Worm (Caenorhabditis elegans) whole organism, L4 larva: ENCODE results near the gene M195.2.

Experiments used
- arid-1 ChIP-seq: fragments of 200-800 bp; sonication (Bioruptor generic); conservative IDR thresholded peaks from 2 replicates; pipeline ENCODE4 v1.3.6; 2022; ENCODE audit warnings: missing genetic modification reagents, missing genetic modification characterization, missing compliant biosample characterization
- ces-1 ChIP-seq: fragments of 150-350 bp; sonication (generic microtip); optimal IDR thresholded peaks from 4 replicates; lab custom pipeline; 2014; ENCODE audit warnings: missing biosample characterization, missing genetic modification reagents, missing genetic modification characterization
- mep-1 ChIP-seq: fragments of 150-350 bp; sonication (generic microtip); optimal IDR thresholded peaks from 3 replicates; lab custom pipeline; 2014; ENCODE audit warnings: missing biosample characterization, missing genetic modification characterization
- nhr-6 ChIP-seq: fragments of 150-350 bp; optimal IDR thresholded peaks from 2 replicates; lab custom pipeline; 2014; ENCODE audit warnings: missing biosample characterization, missing genetic modification characterization
- skn-1 ChIP-seq: fragments of 150-350 bp; optimal IDR thresholded peaks from 2 replicates; lab custom pipeline; 2014; ENCODE audit warnings: missing biosample characterization, missing genetic modification characterization

DNA sequence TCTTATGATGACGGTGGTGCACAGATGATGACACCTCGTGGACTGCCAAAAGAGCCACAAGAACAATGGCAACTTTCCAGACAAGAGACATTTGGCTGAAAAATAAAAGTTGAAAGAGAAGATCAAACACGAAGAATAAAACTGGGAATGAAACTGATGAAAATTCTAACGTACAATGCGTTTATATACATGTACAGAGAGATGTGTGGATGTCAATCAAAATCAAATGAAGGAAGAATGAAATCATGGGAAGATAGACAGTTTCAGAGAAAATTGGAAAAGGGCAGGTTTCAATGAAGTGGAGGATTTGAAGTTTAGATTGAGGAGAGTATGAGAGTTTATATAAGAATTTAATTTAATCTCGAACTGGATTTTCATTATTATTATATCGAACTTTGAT is 38.5 kb downstream of the M195.2 start, which contains the start of gene dod-23:
- no peak for TF ChIP-seq nhr-6 (tag; lab: Kevin White, UChicago)
- TF ChIP-seq arid-1, result no peak
- no peak for TF ChIP-seq mep-1 (tag; lab: Kevin White, UChicago)
- no peak for TF ChIP-seq ces-1
- no peak for TF ChIP-seq skn-1 (tag; lab: Kevin White, UChicago)
